Worm (Caenorhabditis elegans) whole organism, L1 larva: ENCODE data around the gene kars-1.

ENCODE experiments used
- F16B12.6 ChIP-seq: fragments of 150-350 bp; optimal IDR thresholded peaks from 2 replicates; lab custom pipeline; 2014; ENCODE audit warnings: missing biosample characterization, missing genetic modification characterization
- alr-1 ChIP-seq: fragments of 200-800 bp; sonication (Bioruptor generic); optimal IDR thresholded peaks from 2 replicates; lab custom pipeline; 2018; ENCODE audit warnings: borderline replicate concordance, mild to moderate bottlenecking, missing genetic modification characterization, missing compliant biosample characterization
- ama-1 ChIP-seq: fragments of 150-350 bp; optimal IDR thresholded peaks from 2 replicates; lab custom pipeline; 2014
- ceh-82 ChIP-seq, 3 experiments: fragments of 150-350 bp in 1 of 3; sonication (generic microtip) in 2 of 3; optimal IDR thresholded peaks; 2 replicates each; lab custom pipeline; 2014 to 2017; ENCODE audit warnings: missing biosample characterization in 3 of 3, missing genetic modification characterization in 3 of 3
- dpl-1 ChIP-seq, 3 experiments: fragments of 150-350 bp in 2 of 3; sonication (generic microtip) in 1 of 3; optimal IDR thresholded peaks; 2 replicates each; lab custom pipeline; 2014 to 2017; ENCODE audit warnings: missing biosample characterization in 3 of 3, missing genetic modification characterization in 3 of 3, missing genetic modification reagents in 3 of 3
- dsc-1 ChIP-seq: sonication (generic microtip); optimal IDR thresholded peaks from 2 replicates; lab custom pipeline; 2016; ENCODE audit warnings: mild to moderate bottlenecking, missing genetic modification characterization, missing compliant biosample characterization
- efl-1 ChIP-seq, 4 experiments: fragments of 150-350 bp; optimal IDR thresholded peaks in 3 of 4; peaks in 1 of 4; 1 replicate in 1 of 4; 2 replicates in 3 of 4; lab custom pipeline; 2014; ENCODE audit warnings: missing biosample characterization in 2 of 4, missing genetic modification characterization in 2 of 4, missing genetic modification reagents in 2 of 4
- efl-3 ChIP-seq: fragments of 200-800 bp; sonication (Bioruptor generic); optimal IDR thresholded peaks from 2 replicates; lab custom pipeline; 2018; ENCODE audit warnings: mild to moderate bottlenecking, missing genetic modification characterization, missing compliant biosample characterization
- egl-27 ChIP-seq, 2 experiments: fragments of 150-350 bp in 1 of 2; sonication (generic microtip); optimal IDR thresholded peaks; 3 replicates each; lab custom pipeline; 2017 to 2018; ENCODE audit warnings: missing biosample characterization in 2 of 2, missing genetic modification characterization in 2 of 2, missing genetic modification reagents in 2 of 2
- fkh-10 ChIP-seq: sonication (generic microtip); optimal IDR thresholded peaks from 2 replicates; lab custom pipeline; 2017; ENCODE audit warnings: missing biosample characterization, missing genetic modification reagents, missing genetic modification characterization
- fkh-4 ChIP-seq: sonication (generic microtip); optimal IDR thresholded peaks from 2 replicates; lab custom pipeline; 2016; ENCODE audit warnings: missing compliant biosample characterization, missing genetic modification characterization, borderline replicate concordance
- fkh-8 ChIP-seq: sonication (generic microtip); optimal IDR thresholded peaks from 2 replicates; lab custom pipeline; 2016; ENCODE audit warnings: mild to moderate bottlenecking, missing genetic modification characterization, missing compliant biosample characterization
- hpl-2 ChIP-seq: fragments of 150-350 bp; optimal IDR thresholded peaks from 2 replicates; lab custom pipeline; 2014; ENCODE audit warnings: missing biosample characterization, missing genetic modification reagents, missing genetic modification characterization
- irx-1 ChIP-seq: sonication (generic microtip); optimal IDR thresholded peaks from 2 replicates; lab custom pipeline; 2016; ENCODE audit warnings: missing genetic modification characterization, missing compliant biosample characterization
- isw-1 ChIP-seq: fragments of 200-800 bp; sonication (Bioruptor generic); IDR thresholded peaks from 2 replicates; pipeline ENCODE4 v1.3.6; 2022; ENCODE audit warnings: missing genetic modification characterization, missing compliant biosample characterization
- lin-14 ChIP-seq: fragments of 200-800 bp; sonication (Bioruptor generic); optimal IDR thresholded peaks from 2 replicates; lab custom pipeline; 2018; ENCODE audit warnings: mild to moderate bottlenecking, missing genetic modification characterization, moderate library complexity, missing compliant biosample characterization
- lin-15B ChIP-seq: fragments of 150-350 bp; sonication (generic microtip); optimal IDR thresholded peaks from 3 replicates; lab custom pipeline; 2014; ENCODE audit warnings: missing biosample characterization, missing genetic modification characterization
- lsy-2 ChIP-seq, 2 experiments: fragments of 150-350 bp; optimal IDR thresholded peaks; 2 replicates each; lab custom pipeline; 2014; ENCODE audit warnings: missing biosample characterization in 2 of 2, missing genetic modification characterization in 2 of 2
- mab-9 ChIP-seq: fragments of 200-800 bp; sonication (Bioruptor generic); IDR thresholded peaks from 2 replicates; pipeline ENCODE4 v1.3.6; 2022; ENCODE audit warnings: missing genetic modification reagents, missing genetic modification characterization, missing compliant biosample characterization
- mdl-1 ChIP-seq, 2 experiments: fragments of 150-350 bp; optimal IDR thresholded peaks; 2 replicates each; lab custom pipeline; 2014 to 2017; ENCODE audit warnings: missing biosample characterization in 2 of 2, missing genetic modification characterization in 2 of 2, inconsistent platforms in 1 of 2
- mef-2 ChIP-seq: fragments of 150-350 bp; optimal IDR thresholded peaks from 2 replicates; lab custom pipeline; 2014; ENCODE audit warnings: missing biosample characterization, missing genetic modification characterization
- mep-1 ChIP-seq: fragments of 150-350 bp; optimal IDR thresholded peaks from 2 replicates; lab custom pipeline; 2014; ENCODE audit warnings: missing biosample characterization, missing genetic modification characterization
- nhr-20 ChIP-seq: sonication (generic microtip); optimal IDR thresholded peaks from 2 replicates; lab custom pipeline; 2016; ENCODE audit warnings: mild to moderate bottlenecking, missing genetic modification characterization, missing compliant biosample characterization
- nhr-28 ChIP-seq: fragments of 150-350 bp; optimal IDR thresholded peaks from 2 replicates; lab custom pipeline; 2014; ENCODE audit warnings: missing biosample characterization, missing genetic modification characterization
- nhr-47 ChIP-seq: sonication (generic microtip); optimal IDR thresholded peaks from 2 replicates; lab custom pipeline; 2016; ENCODE audit warnings: mild to moderate bottlenecking, missing genetic modification characterization, moderate library complexity, missing compliant biosample characterization
- nhr-71 ChIP-seq: sonication (generic microtip); optimal IDR thresholded peaks from 2 replicates; lab custom pipeline; 2016; ENCODE audit warnings: mild to moderate bottlenecking, missing genetic modification characterization, moderate library complexity, missing compliant biosample characterization
- nhr-77 ChIP-seq: fragments of 150-350 bp; optimal IDR thresholded peaks from 2 replicates; lab custom pipeline; 2014; ENCODE audit warnings: missing biosample characterization, missing genetic modification characterization
- nhr-84 ChIP-seq: sonication (generic microtip); optimal IDR thresholded peaks from 2 replicates; lab custom pipeline; 2017; ENCODE audit warnings: missing biosample characterization, missing genetic modification characterization
- nhr-85 ChIP-seq: sonication (generic microtip); peaks from one replicate; lab custom pipeline; 2016; ENCODE audit warnings: missing genetic modification characterization, inconsistent platforms, missing compliant biosample characterization
- pax-3 ChIP-seq: fragments of 200-800 bp; sonication (Bioruptor generic); optimal IDR thresholded peaks from 2 replicates; lab custom pipeline; 2018; ENCODE audit warnings: mild to moderate bottlenecking, missing genetic modification characterization, moderate library complexity, missing compliant biosample characterization
- snu-23 ChIP-seq: sonication (generic microtip); optimal IDR thresholded peaks from 2 replicates; lab custom pipeline; 2016; ENCODE audit warnings: missing genetic modification characterization, missing compliant biosample characterization
- sox-4 ChIP-seq: sonication (generic microtip); optimal IDR thresholded peaks from 2 replicates; lab custom pipeline; 2016; ENCODE audit warnings: missing genetic modification characterization, missing compliant biosample characterization
- sptf-1 ChIP-seq: fragments of 150-350 bp; optimal IDR thresholded peaks from 2 replicates; lab custom pipeline; 2014; ENCODE audit warnings: missing biosample characterization, missing genetic modification characterization
- sup-37 ChIP-seq: fragments of 200-800 bp; sonication (Bioruptor generic); optimal IDR thresholded peaks from 2 replicates; lab custom pipeline; 2018; ENCODE audit warnings: mild to moderate bottlenecking, missing genetic modification characterization, missing compliant biosample characterization
- unc-130 ChIP-seq: fragments of 150-350 bp; optimal IDR thresholded peaks from 2 replicates; lab custom pipeline; 2017; ENCODE audit warnings: missing biosample characterization, missing genetic modification characterization, inconsistent platforms
- unc-30 ChIP-seq: sonication (generic microtip); optimal IDR thresholded peaks from 2 replicates; lab custom pipeline; 2017; ENCODE audit warnings: missing biosample characterization, missing genetic modification characterization
- vab-15 ChIP-seq: sonication (generic microtip); optimal IDR thresholded peaks from 2 replicates; lab custom pipeline; 2017; ENCODE audit warnings: missing genotype, mild to moderate bottlenecking, missing genetic modification characterization, missing compliant biosample characterization
- zip-4 ChIP-seq: fragments of 200-800 bp; sonication (Bioruptor generic); optimal IDR thresholded peaks from 2 replicates; lab custom pipeline; 2018; ENCODE audit warnings: mild to moderate bottlenecking, missing genetic modification characterization, moderate library complexity, missing compliant biosample characterization
- ztf-11 ChIP-seq, 2 experiments: sonication (generic microtip); optimal IDR thresholded peaks; 2 replicates each; lab custom pipeline; 2016 to 2017; ENCODE audit warnings: missing genetic modification characterization in 2 of 2, missing biosample characterization in 1 of 2, missing compliant biosample characterization in 1 of 2

The kars-1 gene

DNA sequence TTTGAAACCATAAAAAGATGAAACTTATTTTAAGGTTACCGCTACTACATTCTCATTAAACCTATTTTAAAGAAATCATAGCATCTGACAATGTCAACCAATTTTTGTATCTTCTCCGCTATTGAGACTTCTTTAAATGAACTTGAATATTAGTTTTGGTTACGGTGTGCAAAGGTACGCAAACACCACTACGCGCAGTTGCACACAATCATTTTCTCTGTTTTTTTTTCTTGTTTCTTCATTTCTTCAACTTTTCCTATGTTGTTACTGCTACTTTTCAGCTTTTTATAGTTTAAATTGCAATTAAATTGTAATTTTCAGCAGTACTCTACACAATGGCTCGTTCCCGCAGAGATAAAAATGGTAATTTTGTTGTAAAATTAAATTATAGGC lies 39.4 kb upstream of the kars-1 start, which contains the start of gene F10E7.5 (continued):
- no peak for TF ChIP-seq mef-2 (tag; lab: Kevin White, UChicago)
- TF ChIP-seq egl-27 (tag; optimal IDR thresholded peaks at IDR 0.05; lab: Kevin White, UChicago): no peak
- TF ChIP-seq pax-3: no peak
- TF ChIP-seq efl-3 (GFP tag; lab: Kevin White, UChicago): no peak
- peak; percentile 48 for TF ChIP-seq nhr-85 (tag; lab: Kevin White, UChicago)
- TF ChIP-seq nhr-20: peak; percentile 15
- TF ChIP-seq lin-15B (tag; lab: Kevin White, UChicago): peak; percentile 0
- peak; percentile 35; the same call in 1 of the 2 replicates for TF ChIP-seq isw-1 (GFP tag; lab: Robert Waterston, UW)
- no peak for TF ChIP-seq ztf-11 (tag; optimal IDR thresholded peaks at IDR 0.05; lab: Kevin White, UChicago)
- TF ChIP-seq snu-23 (GFP tag; lab: Kevin White, UChicago): peak; percentile 69
- TF ChIP-seq alr-1 (tag; lab: Kevin White, UChicago): no peak
- TF ChIP-seq dsc-1 (tag; lab: Kevin White, UChicago): peak; percentile 19
- TF ChIP-seq fkh-4: no peak
- TF ChIP-seq vab-15 (tag; lab: Kevin White, UChicago): no peak
- TF ChIP-seq efl-1 (optimal IDR thresholded peaks at IDR 0.05; lab: Kevin White, UChicago): peak; percentile 59 to 69
- TF ChIP-seq efl-1 (GFP tag; optimal IDR thresholded peaks at IDR 0.05 in 1 of 2; lab: Kevin White, UChicago): peak; percentile 66 to 95
- peak; percentile 40 for TF ChIP-seq unc-130 (tag; lab: Kevin White, UChicago)
- TF ChIP-seq mdl-1 (tag; optimal IDR thresholded peaks at IDR 0.05; lab: Kevin White, UChicago): peak in 1 of 2 experiments; percentile 36
- TF ChIP-seq mab-9 (GFP tag; lab: Robert Waterston, UW): no peak
- no peak for TF ChIP-seq sox-4 (tag; lab: Kevin White, UChicago)
- peak; percentile 83 for TF ChIP-seq mep-1
- TF ChIP-seq fkh-8 (tag; lab: Kevin White, UChicago): no peak
- TF ChIP-seq ama-1: no peak
- no peak for TF ChIP-seq hpl-2
- TF ChIP-seq nhr-47 (tag; lab: Kevin White, UChicago): peak; percentile 55
- TF ChIP-seq dpl-1 (GFP tag; optimal IDR thresholded peaks at IDR 0.05; lab: Kevin White, UChicago): peak; percentile 21 to 69 (median 68)

DNA sequence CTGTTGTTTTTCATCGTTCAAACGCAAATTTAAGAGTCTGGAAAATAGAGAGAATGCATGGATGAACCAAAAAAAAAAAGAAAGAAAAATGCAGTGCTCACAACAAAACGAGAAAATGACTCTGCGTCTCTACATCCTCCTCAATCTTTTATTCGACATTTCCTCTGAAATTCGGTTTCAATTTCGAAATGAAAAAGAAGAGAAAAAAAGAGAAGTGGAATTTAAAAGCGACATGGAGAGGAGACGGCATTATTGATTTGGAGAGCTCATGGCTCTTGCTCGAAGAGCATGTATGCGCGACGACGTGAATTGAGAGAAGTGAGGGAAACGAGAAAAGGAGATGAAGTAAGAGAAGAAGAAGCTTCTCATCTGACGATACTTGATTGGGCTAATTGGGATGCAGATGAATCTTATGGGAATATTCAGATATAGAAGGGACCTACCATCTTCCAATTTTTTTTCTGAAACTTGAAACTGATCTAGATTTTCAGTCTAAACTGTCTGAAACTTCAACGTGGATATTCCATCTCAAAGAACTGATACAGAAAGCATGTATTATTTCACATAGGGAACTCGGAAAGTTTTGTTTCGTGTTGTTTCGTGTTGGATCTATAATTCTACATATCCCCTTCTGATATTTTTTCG lies 38.9 kb upstream of the kars-1 start:
- TF ChIP-seq lin-14 (peak; percentile 67), efl-1 (optimal IDR thresholded peaks at IDR 0.05; lab: Kevin White, UChicago) (peak in 1 of 2 experiments; percentile 5), efl-1 (GFP tag; optimal IDR thresholded peaks at IDR 0.05 in 1 of 2; lab: Kevin White, UChicago) (no peak), unc-30 (no peak), sup-37 (no peak), isw-1 (GFP tag; lab: Robert Waterston, UW) (peak; percentile 18; the same call in 1 of the 2 replicates), sptf-1 (no peak), nhr-77 (tag; lab: Kevin White, UChicago) (no peak), fkh-10 (GFP tag; lab: Kevin White, UChicago) (peak; percentile 71), nhr-84 (tag; lab: Kevin White, UChicago) (no peak), ceh-82 (tag; optimal IDR thresholded peaks at IDR 0.05; lab: Kevin White, UChicago) (peak in 2 of 3 experiments; percentile 20 to 44), lsy-2 (tag; optimal IDR thresholded peaks at IDR 0.05; lab: Kevin White, UChicago) (peak in 1 of 2 experiments; percentile 56), F16B12.6 (tag; lab: Kevin White, UChicago) (peak; percentile 13), fkh-8 (tag; lab: Kevin White, UChicago) (peak; percentile 34), nhr-71 (tag; lab: Kevin White, UChicago) (peak; percentile 12), irx-1 (tag; lab: Kevin White, UChicago) (no peak), zip-4 (GFP tag; lab: Kevin White, UChicago) (no peak)
- TF ChIP-seq, all 84 proteins: peak for 9

- no peak for TF ChIP-seq nhr-28 (tag; lab: Kevin White, UChicago)
- TF ChIP-seq fkh-4: no peak
- no peak for TF ChIP-seq alr-1 (tag; lab: Kevin White, UChicago)
- no peak for TF ChIP-seq dpl-1 (GFP tag; optimal IDR thresholded peaks at IDR 0.05; lab: Kevin White, UChicago)
Observed at ce11 chrII:7109956-7110355, 37.7 kb upstream of the kars-1 start, which contains the start of gene F10E7.9. Gene F10E7.9, minus strand, starts transcription at chrII:7110056.
